Worm (Caenorhabditis elegans): ENCODE data around the gene rad-50.

The rad-50 gene

DNA sequence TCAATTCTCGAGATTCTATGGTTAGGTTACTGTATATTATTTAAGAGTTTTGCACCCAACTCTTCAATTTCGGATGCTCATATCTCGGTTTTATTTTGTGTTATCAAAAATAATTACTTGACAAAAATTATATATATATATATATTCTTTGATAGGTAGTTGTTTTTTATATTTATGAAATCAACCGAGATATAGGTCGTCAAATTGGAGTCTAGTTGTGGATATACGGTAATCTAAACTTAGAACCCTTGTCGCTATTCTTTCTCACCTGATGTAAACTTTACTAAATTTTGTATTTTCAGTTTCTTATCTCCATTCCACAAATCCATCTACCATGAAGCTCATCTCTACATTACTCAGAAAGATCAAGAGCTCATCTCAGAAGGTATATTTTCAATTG is 37.7 kb downstream of the rad-50 start, which contains the start of gene F55C5.10:
Gene F55C5.10 (plus strand): TSS at position 301 of the 400 bp plus-strand sequence.
- no peak for TF ChIP-seq elt-3 (tag; optimal IDR thresholded peaks at IDR 0.05)
- TF ChIP-seq lin-32 (GFP tag; optimal IDR thresholded peaks at IDR 0.05) = no peak
- TF ChIP-seq flh-1 (GFP tag; optimal IDR thresholded peaks at IDR 0.05) = no peak
- no peak for TF ChIP-seq cnd-1 (tag; optimal IDR thresholded peaks at IDR 0.05)
- no peak for TF ChIP-seq ham-2 (GFP tag; optimal IDR thresholded peaks at IDR 0.05)
- no peak for TF ChIP-seq M03D4.4 (tag; optimal IDR thresholded peaks at IDR 0.05)
- no peak for TF ChIP-seq ces-1 (GFP tag; optimal IDR thresholded peaks at IDR 0.05)
- no peak for TF ChIP-seq ceh-43 (GFP tag; optimal IDR thresholded peaks at IDR 0.05)
- no peak for TF ChIP-seq unc-39 (tag; optimal IDR thresholded peaks at IDR 0.05)
- TF ChIP-seq unc-62 (GFP tag; optimal IDR thresholded peaks at IDR 0.05) = no peak
- TF ChIP-seq tbx-8 (GFP tag; optimal IDR thresholded peaks at IDR 0.05) = no peak
- TF ChIP-seq nhr-28 (tag; optimal IDR thresholded peaks at IDR 0.05) = no peak
- TF ChIP-seq bed-3 (GFP tag; optimal IDR thresholded peaks at IDR 0.05) = no peak
- no peak for TF ChIP-seq nhr-237 (tag; optimal IDR thresholded peaks at IDR 0.05)
- no peak for TF ChIP-seq nhr-2 (tag; optimal IDR thresholded peaks at IDR 0.05)
- no peak for TF ChIP-seq lsy-2 (tag; optimal IDR thresholded peaks at IDR 0.05)
- no peak for TF ChIP-seq lin-13 (tag; optimal IDR thresholded peaks at IDR 0.05)
- TF ChIP-seq sem-2 (GFP tag; optimal IDR thresholded peaks at IDR 0.05) = no peak
- TF ChIP-seq nhr-76 (tag; optimal IDR thresholded peaks at IDR 0.05) = no peak

DNA sequence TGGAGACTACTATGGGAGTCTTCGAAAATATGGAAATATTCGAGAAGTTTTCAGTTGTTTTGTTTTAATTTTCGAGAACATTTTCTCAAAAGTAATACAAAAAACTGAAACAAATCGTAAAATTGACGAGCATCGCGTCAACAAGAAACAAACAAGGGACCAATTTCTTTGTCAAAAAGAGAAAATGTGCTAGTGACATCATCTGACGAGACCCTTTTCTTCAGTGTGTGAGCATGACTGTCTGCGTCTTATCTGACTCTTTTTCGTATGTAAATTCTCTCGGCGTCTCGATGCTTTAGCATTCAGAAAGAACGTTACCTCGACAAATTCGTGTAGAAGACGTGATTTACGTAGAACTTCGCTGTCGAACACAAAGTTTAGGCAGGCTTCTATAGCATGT is 42.2 kb downstream of the rad-50 start:
- peak; percentile 13 for TF ChIP-seq unc-62 (GFP tag; optimal IDR thresholded peaks at IDR 0.05)
- no peak for TF ChIP-seq ceh-39 (tag; optimal IDR thresholded peaks at IDR 0.05)
- TF ChIP-seq elt-3 (tag; optimal IDR thresholded peaks at IDR 0.05) = no peak

DNA sequence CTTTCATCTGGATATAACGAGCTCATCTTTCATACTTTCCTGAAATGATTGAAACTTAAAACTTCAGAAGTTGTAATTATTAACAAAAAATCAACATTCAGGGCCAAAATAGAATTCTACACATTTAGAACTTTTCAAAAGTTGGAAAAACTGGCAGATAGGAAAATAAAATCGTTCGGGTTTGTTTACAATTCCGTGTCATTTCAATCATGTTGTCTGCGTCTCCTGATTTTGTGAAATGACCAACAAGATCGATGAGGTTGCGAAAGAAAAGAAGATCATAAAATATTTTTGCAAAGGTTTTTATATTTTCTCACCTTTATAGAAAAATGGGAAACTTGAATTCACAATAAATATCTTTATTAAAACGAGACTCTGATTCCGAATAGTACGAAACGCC is 43.1 kb downstream of the rad-50 start, which contains the start of gene rskd-1:
Gene rskd-1 (minus strand): TSS at position 39 of the 400 bp plus-strand sequence.
- TF ChIP-seq tbx-8 (GFP tag; optimal IDR thresholded peaks at IDR 0.05) (no peak), pha-4 (tag; optimal IDR thresholded peaks at IDR 0.05) (peak; percentile 45), nhr-76 (tag; optimal IDR thresholded peaks at IDR 0.05) (no peak), hlh-1 (tag; optimal IDR thresholded peaks at IDR 0.05) (no peak), zip-8 (tag; optimal IDR thresholded peaks at IDR 0.05) (no peak)

DNA sequence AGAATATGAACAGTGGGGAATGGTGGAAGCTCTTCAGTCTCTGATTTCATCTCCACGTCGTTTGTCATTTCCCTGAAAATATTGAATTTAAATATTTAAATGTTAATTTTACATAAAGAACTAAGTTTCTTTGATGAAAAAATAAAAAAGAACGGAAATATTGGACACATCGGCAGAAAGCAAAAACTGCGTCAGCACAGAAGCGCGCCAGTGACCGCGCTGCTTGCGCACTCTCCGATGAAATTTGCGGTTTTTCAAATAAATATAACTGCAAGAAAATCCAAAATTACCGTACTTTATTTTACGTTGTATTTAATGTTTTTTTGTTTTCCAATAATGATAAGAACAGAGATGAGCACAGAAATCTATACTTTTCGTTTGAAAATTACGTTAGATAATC is 46.1 kb downstream of the rad-50 start, which contains the start of the genes srpa-68 and srh-16:
Gene srpa-68 (minus strand): TSS at position 72 of the 400 bp plus-strand sequence.
Gene srh-16 (plus strand): TSS at position 275 of the 400 bp plus-strand sequence.
- peak; percentile 94 for TF ChIP-seq mep-1 (tag; optimal IDR thresholded peaks at IDR 0.05)
- peak; percentile 23 for TF ChIP-seq unc-120 (tag; optimal IDR thresholded peaks at IDR 0.05; ENCODE audit: poor library complexity, severe bottlenecking)
- peak; percentile 87 for TF ChIP-seq lsy-2 (tag; optimal IDR thresholded peaks at IDR 0.05)
- no peak for TF ChIP-seq sem-2 (GFP tag; optimal IDR thresholded peaks at IDR 0.05)
- TF ChIP-seq zip-8 (tag; optimal IDR thresholded peaks at IDR 0.05) = no peak
- TF ChIP-seq unc-39 (tag; optimal IDR thresholded peaks at IDR 0.05) = no peak
- peak; percentile 60 for TF ChIP-seq ceh-83 (GFP tag; optimal IDR thresholded peaks at IDR 0.05)
- no peak for TF ChIP-seq nhr-28 (tag; optimal IDR thresholded peaks at IDR 0.05)
- peak; percentile 82 for TF ChIP-seq lin-13 (tag; optimal IDR thresholded peaks at IDR 0.05)
- no peak for TF ChIP-seq ham-2 (GFP tag; optimal IDR thresholded peaks at IDR 0.05)
- peak; percentile 64 for TF ChIP-seq nhr-237 (tag; optimal IDR thresholded peaks at IDR 0.05)
- TF ChIP-seq ceh-39 (tag; optimal IDR thresholded peaks at IDR 0.05) = peak; percentile 73
- peak; percentile 24 for TF ChIP-seq ces-1 (GFP tag; optimal IDR thresholded peaks at IDR 0.05)
- TF ChIP-seq blmp-1 (tag; optimal IDR thresholded peaks at IDR 0.05) = no peak
- no peak for TF ChIP-seq ztf-11 (tag; optimal IDR thresholded peaks at IDR 0.05)
- TF ChIP-seq ceh-43 (GFP tag; optimal IDR thresholded peaks at IDR 0.05) = peak; percentile 64
- no peak for TF ChIP-seq flh-1 (GFP tag; optimal IDR thresholded peaks at IDR 0.05)
- TF ChIP-seq bed-3 (GFP tag; optimal IDR thresholded peaks at IDR 0.05) = peak; percentile 39
- no peak for TF ChIP-seq lin-32 (GFP tag; optimal IDR thresholded peaks at IDR 0.05)
- TF ChIP-seq nhr-76 (tag; optimal IDR thresholded peaks at IDR 0.05) = no peak
- peak; percentile 38 for TF ChIP-seq mls-2 (tag; optimal IDR thresholded peaks at IDR 0.05)
- TF ChIP-seq elt-1 (tag; optimal IDR thresholded peaks at IDR 0.05; ENCODE audit: borderline replicate concordance, insufficient read depth) = no peak
- no peak for TF ChIP-seq elt-3 (tag; optimal IDR thresholded peaks at IDR 0.05)
- peak; percentile 73 for TF ChIP-seq cnd-1 (tag; optimal IDR thresholded peaks at IDR 0.05)
- TF ChIP-seq sptf-1 (tag; optimal IDR thresholded peaks at IDR 0.05) = peak; percentile 88
- TF ChIP-seq nhr-12 (tag; optimal IDR thresholded peaks at IDR 0.05) = no peak
- TF ChIP-seq nhr-2 (tag; optimal IDR thresholded peaks at IDR 0.05) = no peak
- no peak for TF ChIP-seq snpc-4 (tag; optimal IDR thresholded peaks at IDR 0.05)
- TF ChIP-seq M03D4.4 (tag; optimal IDR thresholded peaks at IDR 0.05) = peak; percentile 81
- no peak for TF ChIP-seq tbx-8 (GFP tag; optimal IDR thresholded peaks at IDR 0.05)
- TF ChIP-seq hlh-1 (tag; optimal IDR thresholded peaks at IDR 0.05) = peak; percentile 38
- peak; percentile 29 for TF ChIP-seq unc-62 (GFP tag; optimal IDR thresholded peaks at IDR 0.05)
- TF ChIP-seq drap-1 (GFP tag; optimal IDR thresholded peaks at IDR 0.05) = peak; percentile 76
- no peak for TF ChIP-seq mab-5 (tag; optimal IDR thresholded peaks at IDR 0.05)
- peak; percentile 74 for TF ChIP-seq pha-4 (tag; optimal IDR thresholded peaks at IDR 0.05)
